Fruit fly (Drosophila melanogaster) whole organism: ENCODE results near the gene CG31793.

Experiments used
- CG8478 ChIP-seq: fragments of >200 bp; optimal IDR thresholded peaks from 2 replicates; lab custom pipeline; 2018; ENCODE audit warnings: inconsistent platforms
- Dll ChIP-seq: fragments of >200 bp; optimal IDR thresholded peaks from 2 replicates; lab custom pipeline; 2017
- EcR ChIP-seq, 2 experiments: fragments of >200 bp; optimal IDR thresholded peaks; 2 replicates each; lab custom pipeline; 2017; ENCODE audit warnings: missing biosample characterization in 2 of 2, missing genetic modification characterization in 2 of 2, missing genetic modification reagents in 2 of 2
- pan ChIP-seq: fragments of >200 bp; optimal IDR thresholded peaks from 2 replicates; lab custom pipeline; 2017
- psq ChIP-seq: fragments of >200 bp; optimal IDR thresholded peaks from 2 replicates; lab custom pipeline; 2017
- usp ChIP-seq: fragments of >200 bp; optimal IDR thresholded peaks from 2 replicates; lab custom pipeline; 2017; ENCODE audit warnings: missing biosample characterization, missing genetic modification characterization, mixed read lengths

DNA sequence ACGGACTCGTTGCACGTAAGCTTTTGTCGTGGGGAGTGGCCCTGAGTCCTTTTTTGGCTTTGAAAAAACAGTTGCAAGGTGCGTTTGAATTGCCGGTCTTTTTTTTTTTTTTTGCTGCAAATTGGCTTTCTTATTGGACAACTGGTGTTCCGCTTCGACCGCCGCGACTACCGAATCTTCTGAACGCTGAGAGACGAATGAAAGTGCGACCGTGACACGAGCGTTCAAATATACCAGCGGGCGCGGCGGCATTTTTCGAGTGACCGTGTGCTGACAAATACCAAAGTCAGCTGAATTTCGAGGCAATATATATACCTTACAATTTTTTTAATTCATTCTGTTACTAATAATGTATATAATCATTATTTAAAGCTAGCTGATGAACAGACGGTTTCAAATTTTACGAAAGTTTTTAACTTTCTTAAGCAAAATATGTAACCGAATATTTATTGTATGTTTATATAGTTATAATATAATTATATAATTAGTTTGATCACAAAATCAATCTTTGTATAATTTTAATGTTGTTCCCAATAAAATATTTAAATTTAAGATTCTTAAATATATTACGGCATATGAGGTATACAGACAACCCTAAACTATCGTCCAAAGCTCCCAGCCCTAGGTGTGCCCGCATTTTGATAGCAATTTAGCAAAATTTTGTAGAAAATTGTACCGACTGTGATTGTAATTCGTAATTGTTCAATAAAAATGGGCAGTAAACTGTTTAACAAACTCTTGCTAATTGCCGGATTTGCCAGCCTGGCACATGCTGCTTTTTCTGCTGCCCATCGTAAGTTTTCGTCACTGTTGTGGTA is 15.9 kb upstream of the CG31793 start, which contains the start of the genes Swip-1 and EMC5:
- TF ChIP-seq pan (lab: Kevin White, UChicago) (no peak), EcR (GFP tag; optimal IDR thresholded peaks at IDR 0.05; lab: Kevin White, UChicago) (no peak), usp (GFP tag; lab: Kevin White, UChicago) (no peak), Dll (lab: Kevin White, UChicago) (no peak), psq (lab: Kevin White, UChicago) (no peak), CG8478 (no peak)
